Worm (Caenorhabditis elegans) whole organism, young adult: ENCODE data around the gene C17C3.15.
A peak's percentile ranks its signal among the peaks of the same experiment; 100 is the strongest.

Experiments
- B0035.1 ChIP-seq: sonication (generic microtip); optimal IDR thresholded peaks from 2 replicates; lab custom pipeline; 2016; ENCODE audit warnings: missing genetic modification characterization, mild to moderate bottlenecking, missing compliant biosample characterization, missing genotype, missing genetic modification reagents
- B0261.1 ChIP-seq: sonication (generic microtip); optimal IDR thresholded peaks from 2 replicates; lab custom pipeline; 2016; ENCODE audit warnings: mild to moderate bottlenecking, missing genetic modification characterization, moderate library complexity, missing compliant biosample characterization
- F22D6.2 ChIP-seq: sonication (generic microtip); optimal IDR thresholded peaks from 2 replicates; lab custom pipeline; 2016; ENCODE audit warnings: mild to moderate bottlenecking, missing genetic modification characterization, missing compliant biosample characterization
- F33H1.4 ChIP-seq: fragments of 200-800 bp; sonication (Bioruptor generic); IDR thresholded peaks from 2 replicates; pipeline ENCODE4 v1.3.6; 2022; ENCODE audit warnings: missing genetic modification reagents, missing genetic modification characterization, missing compliant biosample characterization
- F39B2.1 ChIP-seq: fragments of 200-800 bp; sonication (Bioruptor generic); IDR thresholded peaks from 2 replicates; pipeline ENCODE4 v1.3.6; 2022; ENCODE audit warnings: missing genetic modification reagents, missing genetic modification characterization, missing compliant biosample characterization
- T07F8.4 ChIP-seq: sonication (generic microtip); optimal IDR thresholded peaks from 2 replicates; lab custom pipeline; 2016; ENCODE audit warnings: mild to moderate bottlenecking, missing genetic modification characterization, moderate library complexity, missing compliant biosample characterization
- Y53F4B.3 ChIP-seq: fragments of 200-800 bp; sonication (Bioruptor generic); IDR thresholded peaks from 2 replicates; pipeline ENCODE4 v1.3.6; 2022; ENCODE audit warnings: missing genetic modification reagents, missing genetic modification characterization, missing compliant biosample characterization
- Y95B8A.8 ChIP-seq: fragments of 200-800 bp; sonication (Bioruptor generic); IDR thresholded peaks from 2 replicates; pipeline ENCODE4 v1.3.6; 2022; ENCODE audit warnings: missing genetic modification reagents, missing genetic modification characterization, missing compliant biosample characterization
- ZK185.1 ChIP-seq: sonication (generic microtip); optimal IDR thresholded peaks from 2 replicates; lab custom pipeline; 2016; ENCODE audit warnings: mild to moderate bottlenecking, missing genetic modification characterization, missing compliant biosample characterization; ENCODE audit not compliant: poor library complexity, severe bottlenecking
- ama-1 ChIP-seq, 3 experiments: fragments of 150-350 bp in 1 of 3; sonication (generic microtip) in 2 of 3; optimal IDR thresholded peaks; 2 replicates each; lab custom pipeline; 2014 to 2018; ENCODE audit warnings: missing biosample characterization in 2 of 3, missing genetic modification characterization in 2 of 3, missing genetic modification reagents in 2 of 3
- attf-6 ChIP-seq: fragments of 200-800 bp; sonication (Bioruptor generic); IDR thresholded peaks from 2 replicates; pipeline ENCODE4 v1.3.6; 2022; ENCODE audit warnings: missing genetic modification reagents, missing genetic modification characterization, missing compliant biosample characterization
- bed-1 ChIP-seq: fragments of 200-800 bp; sonication (Bioruptor generic); IDR thresholded peaks from 2 replicates; pipeline ENCODE4 v1.3.6; 2022; ENCODE audit warnings: missing genetic modification reagents, missing genetic modification characterization, missing compliant biosample characterization
- ccch-3 ChIP-seq: fragments of 200-800 bp; sonication (Bioruptor generic); optimal IDR thresholded peaks from 2 replicates; lab custom pipeline; 2018; ENCODE audit warnings: mild to moderate bottlenecking, missing genetic modification characterization, missing compliant biosample characterization
- ceh-91 ChIP-seq: fragments of 200-800 bp; sonication (Bioruptor generic); IDR thresholded peaks from 2 replicates; pipeline ENCODE4 v1.3.6; 2022; ENCODE audit warnings: missing genetic modification reagents, missing genetic modification characterization, missing compliant biosample characterization
- chd-7 ChIP-seq: sonication (generic microtip); optimal IDR thresholded peaks from 2 replicates; lab custom pipeline; 2016; ENCODE audit warnings: mild to moderate bottlenecking, missing genetic modification characterization, moderate library complexity, missing compliant biosample characterization
- dox-1 ChIP-seq: fragments of 200-800 bp; sonication (Bioruptor generic); IDR thresholded peaks from 2 replicates; pipeline ENCODE4 v1.3.6; 2022; ENCODE audit warnings: missing genetic modification reagents, missing genetic modification characterization, missing compliant biosample characterization
- dpff-1 ChIP-seq: sonication (generic microtip); optimal IDR thresholded peaks from 2 replicates; lab custom pipeline; 2017; ENCODE audit warnings: mild to moderate bottlenecking, missing genetic modification characterization, missing compliant biosample characterization
- efl-1 ChIP-seq: fragments of 150-350 bp; optimal IDR thresholded peaks from 2 replicates; lab custom pipeline; 2014; ENCODE audit warnings: missing biosample characterization, missing genetic modification reagents, missing genetic modification characterization
- egl-44 ChIP-seq: fragments of 200-800 bp; sonication (Bioruptor generic); IDR thresholded peaks from 2 replicates; pipeline ENCODE4 v1.3.6; 2022; ENCODE audit warnings: missing genetic modification reagents, missing genetic modification characterization, missing compliant biosample characterization
- egrh-3 ChIP-seq: fragments of 200-800 bp; sonication (Bioruptor generic); IDR thresholded peaks from 2 replicates; pipeline ENCODE4 v1.3.6; 2022; ENCODE audit warnings: missing genetic modification reagents, missing genetic modification characterization, missing compliant biosample characterization
- fkh-3 ChIP-seq: sonication (generic microtip); optimal IDR thresholded peaks from 2 replicates; lab custom pipeline; 2016; ENCODE audit warnings: mild to moderate bottlenecking, missing genetic modification characterization, missing compliant biosample characterization
- him-1 ChIP-seq: sonication (generic microtip); optimal IDR thresholded peaks from 2 replicates; lab custom pipeline; 2016; ENCODE audit warnings: missing genotype, missing genetic modification reagents, missing genetic modification characterization, missing compliant biosample characterization
- hlh-26 ChIP-seq: fragments of 200-800 bp; sonication (Bioruptor generic); conservative IDR thresholded peaks from 2 replicates; pipeline ENCODE4 v1.3.6; 2022; ENCODE audit warnings: missing genetic modification reagents, missing genetic modification characterization, missing compliant biosample characterization
- hmg-20 ChIP-seq: fragments of 200-800 bp; sonication (Bioruptor generic); IDR thresholded peaks from 2 replicates; pipeline ENCODE4 v1.3.6; 2022; ENCODE audit warnings: missing genetic modification reagents, missing genetic modification characterization, missing compliant biosample characterization
- hrde-1 ChIP-seq: sonication (generic microtip); optimal IDR thresholded peaks from 2 replicates; lab custom pipeline; 2016; ENCODE audit warnings: missing genetic modification characterization, mild to moderate bottlenecking, missing compliant biosample characterization, moderate library complexity, missing genotype, missing genetic modification reagents, borderline replicate concordance
- let-607 ChIP-seq, 2 experiments: fragments of 200-800 bp in 1 of 2; sonication (Bioruptor generic) in 1 of 2; sonication (generic microtip) in 1 of 2; optimal IDR thresholded peaks; 2 replicates each; lab custom pipeline; 2016 to 2018; ENCODE audit warnings: mild to moderate bottlenecking in 2 of 2, missing compliant biosample characterization in 2 of 2, missing genetic modification characterization in 2 of 2, moderate library complexity in 2 of 2, missing genotype in 1 of 2
- lin-26 ChIP-seq: fragments of 200-800 bp; sonication (Bioruptor generic); IDR thresholded peaks from 2 replicates; pipeline ENCODE4 v1.3.6; 2022; ENCODE audit warnings: missing genetic modification reagents, missing genetic modification characterization, missing compliant biosample characterization
- mcd-1 ChIP-seq: fragments of 200-800 bp; sonication (Bioruptor generic); IDR thresholded peaks from 2 replicates; pipeline ENCODE4 v1.3.6; 2022; ENCODE audit warnings: missing genetic modification reagents, missing genetic modification characterization, missing compliant biosample characterization
- mxl-1 ChIP-seq: sonication (generic microtip); optimal IDR thresholded peaks from 2 replicates; lab custom pipeline; 2016; ENCODE audit warnings: missing genetic modification characterization, missing compliant biosample characterization
- nhr-120 ChIP-seq: fragments of 200-800 bp; sonication (Bioruptor generic); IDR thresholded peaks from 2 replicates; pipeline ENCODE4 v1.3.6; 2022; ENCODE audit warnings: missing genetic modification characterization, missing compliant biosample characterization
- rcor-1 ChIP-seq: fragments of 200-800 bp; sonication (Bioruptor generic); IDR thresholded peaks from 2 replicates; pipeline ENCODE4 v1.3.6; 2022; ENCODE audit warnings: missing genetic modification reagents, missing genetic modification characterization, missing compliant biosample characterization
- rec-8 ChIP-seq, 2 experiments: sonication (generic microtip); optimal IDR thresholded peaks; 2 replicates each; lab custom pipeline; 2016; ENCODE audit warnings: mild to moderate bottlenecking in 2 of 2, missing genetic modification characterization in 2 of 2, missing genetic modification reagents in 2 of 2, missing genotype in 2 of 2, missing biosample characterization in 1 of 2, missing compliant biosample characterization in 1 of 2, moderate library complexity in 1 of 2
- rpc-1 ChIP-seq, 2 experiments: fragments of 150-350 bp in 1 of 2; sonication (generic microtip) in 1 of 2; optimal IDR thresholded peaks; 2 replicates each; lab custom pipeline; 2014 to 2018; ENCODE audit warnings: missing biosample characterization in 1 of 2, missing genetic modification characterization in 1 of 2, missing genetic modification reagents in 1 of 2, missing genotype in 1 of 2
- sdz-38 ChIP-seq: sonication (generic microtip); optimal IDR thresholded peaks from 2 replicates; lab custom pipeline; 2016; ENCODE audit warnings: missing genotype, missing genetic modification characterization, missing compliant biosample characterization
- snpc-1.1 ChIP-seq: sonication (generic microtip); optimal IDR thresholded peaks from 2 replicates; lab custom pipeline; 2017; ENCODE audit warnings: missing genetic modification characterization, mild to moderate bottlenecking, missing compliant biosample characterization, antibody characterized with exemption, moderate library complexity, missing genotype, missing genetic modification reagents; ENCODE audit not compliant: insufficient read depth
- snpc-3.4 ChIP-seq: sonication (generic microtip); optimal IDR thresholded peaks from 2 replicates; lab custom pipeline; 2017; ENCODE audit warnings: missing genetic modification characterization, mild to moderate bottlenecking, missing compliant biosample characterization, antibody characterized with exemption, moderate library complexity, missing genotype, missing genetic modification reagents
- snpc-4 ChIP-seq, 5 experiments: fragments of 150-350 bp in 1 of 5; sonication (generic microtip) in 4 of 5; optimal IDR thresholded peaks; 2 replicates each; lab custom pipeline; 2014 to 2018; ENCODE audit warnings: missing genetic modification characterization in 5 of 5, missing biosample characterization in 3 of 5, antibody characterized with exemption in 2 of 5, mild to moderate bottlenecking in 2 of 5, missing compliant biosample characterization in 2 of 5, missing genotype in 2 of 5, moderate library complexity in 2 of 5, missing genetic modification reagents in 1 of 5
- somi-1 ChIP-seq: fragments of 200-800 bp; sonication (Bioruptor generic); optimal IDR thresholded peaks from 2 replicates; lab custom pipeline; 2018; ENCODE audit warnings: mild to moderate bottlenecking, missing genetic modification characterization, missing compliant biosample characterization
- sptf-2 ChIP-seq: fragments of 200-800 bp; sonication (Bioruptor generic); optimal IDR thresholded peaks from 2 replicates; lab custom pipeline; 2018; ENCODE audit warnings: mild to moderate bottlenecking, missing genetic modification characterization, missing compliant biosample characterization
- zfh-2 ChIP-seq: fragments of 200-800 bp; sonication (Bioruptor generic); conservative IDR thresholded peaks from 2 replicates; pipeline ENCODE4 v1.3.6; 2022; ENCODE audit warnings: missing genetic modification reagents, missing genetic modification characterization, missing compliant biosample characterization
- ztf-28 ChIP-seq: fragments of 200-800 bp; sonication (Bioruptor generic); IDR thresholded peaks from 2 replicates; pipeline ENCODE4 v1.3.6; 2022; ENCODE audit warnings: missing genetic modification reagents, missing genetic modification characterization, missing compliant biosample characterization

C17C3.15 gene

DNA sequence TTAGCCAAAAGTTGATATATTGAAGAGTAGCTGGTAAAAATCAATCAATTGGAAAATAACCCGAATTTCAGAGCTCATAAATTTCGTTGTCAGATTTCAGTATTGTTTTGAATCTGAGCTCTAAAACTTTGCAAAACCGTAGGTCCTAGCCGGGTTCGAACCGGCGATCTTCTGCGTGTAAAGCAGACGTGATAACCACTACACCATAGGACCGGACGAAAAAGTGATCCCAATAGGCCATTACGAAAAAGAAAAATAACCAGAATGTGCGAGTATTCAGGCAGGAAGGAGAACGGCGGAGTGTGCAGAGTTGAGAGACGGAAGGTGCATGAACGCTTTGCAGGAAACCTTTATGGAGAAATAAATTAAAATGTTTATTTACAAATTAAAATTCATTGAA is 6.6 kb downstream of the C17C3.15 start (continued):
- TF ChIP-seq lin-26 (GFP tag; lab: Robert Waterston, UW) (peak; percentile 86), snpc-1.1 (tag; lab: Kevin White, UChicago) (no peak), F22D6.2 (tag; lab: Kevin White, UChicago) (no peak), sdz-38 (tag; lab: Kevin White, UChicago) (no peak), ztf-28 (GFP tag; lab: Robert Waterston, UW) (no peak), mcd-1 (GFP tag; lab: Robert Waterston, UW) (0 out of 2 replicates have a peak, but pooled peaks have one; percentile 46), F39B2.1 (GFP tag; lab: Robert Waterston, UW) (no peak), B0261.1 (tag; lab: Kevin White, UChicago) (peak; percentile 90), hmg-20 (GFP tag; lab: Robert Waterston, UW) (no peak), Y53F4B.3 (GFP tag; lab: Robert Waterston, UW) (0 out of 2 replicates have a peak, but pooled peaks have one; percentile 30), hrde-1 (tag; lab: Kevin White, UChicago) (no peak), mxl-1 (tag; lab: Kevin White, UChicago) (peak; percentile 41), ZK185.1 (tag; lab: Kevin White, UChicago) (peak; percentile 51), somi-1 (GFP tag; lab: Kevin White, UChicago) (no peak), ccch-3 (GFP tag; lab: Kevin White, UChicago) (no peak), dox-1 (peak; percentile 71), egl-44 (no peak), snpc-3.4 (tag; lab: Kevin White, UChicago) (peak; percentile 22), fkh-3 (no peak), let-607 (tag; optimal IDR thresholded peaks at IDR 0.05; lab: Kevin White, UChicago) (peak; percentile 17 to 31), rcor-1 (GFP tag; lab: Robert Waterston, UW) (no peak), dpff-1 (tag; lab: Kevin White, UChicago) (no peak), ceh-91 (GFP tag; lab: Robert Waterston, UW) (no peak), snpc-4 (GFP tag; optimal IDR thresholded peaks at IDR 0.05; lab: Kevin White, UChicago) (peak; percentile 54), snpc-4 (tag; optimal IDR thresholded peaks at IDR 0.05; lab: Kevin White, UChicago) (peak; percentile 25 to 86 (median 70)), ama-1 (optimal IDR thresholded peaks at IDR 0.05; lab: Kevin White, UChicago) (no peak), ama-1 (GFP tag; optimal IDR thresholded peaks at IDR 0.05; lab: Kevin White, UChicago) (peak; percentile 9 to 73), F33H1.4 (GFP tag; lab: Robert Waterston, UW) (peak; percentile 27; the same call in 1 of the 2 replicates), sptf-2 (no peak)

DNA sequence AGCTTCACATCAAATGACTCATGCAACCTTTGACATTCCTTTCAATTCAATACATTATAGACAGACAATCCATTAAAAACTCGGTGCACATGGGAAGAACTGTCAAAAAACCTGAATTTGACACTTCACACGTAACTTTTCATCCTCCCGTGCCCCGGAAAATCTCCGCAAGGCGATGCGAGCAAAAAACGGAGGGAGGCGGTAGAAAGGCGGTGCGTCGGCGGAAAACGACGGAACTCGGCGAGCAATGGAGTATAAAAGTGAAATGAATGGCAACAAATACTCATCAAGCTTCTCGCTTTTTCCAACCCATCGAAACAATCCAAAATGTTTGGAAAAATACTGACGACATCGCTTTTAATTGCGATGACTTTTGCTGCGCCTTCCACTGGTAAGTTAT is 7.6 kb downstream of the C17C3.15 start, which contains the start of gene T25E4.1:
Gene T25E4.1 (plus strand): TSS at position 301 of the 400 bp plus-strand sequence.
- TF ChIP-seq zfh-2 = no peak
- TF ChIP-seq chd-7 (tag; lab: Kevin White, UChicago) = no peak
- no peak for TF ChIP-seq Y95B8A.8
- no peak for TF ChIP-seq rec-8 (tag; optimal IDR thresholded peaks at IDR 0.05; lab: Kevin White, UChicago)
- TF ChIP-seq efl-1 (GFP tag; lab: Kevin White, UChicago) = no peak
- no peak for TF ChIP-seq lin-26 (GFP tag; lab: Robert Waterston, UW)
- no peak for TF ChIP-seq dpff-1 (tag; lab: Kevin White, UChicago)
- TF ChIP-seq bed-1 = no peak
- TF ChIP-seq him-1 (tag; lab: Kevin White, UChicago) = no peak

- no peak for TF ChIP-seq T07F8.4 (tag; lab: Kevin White, UChicago)
- TF ChIP-seq zfh-2 = peak; percentile 74; the same call in 1 of the 2 replicates
- no peak for TF ChIP-seq B0035.1 (tag; lab: Kevin White, UChicago)
- TF ChIP-seq egrh-3 (GFP tag; lab: Robert Waterston, UW) = peak; percentile 76
- TF ChIP-seq hlh-26 (GFP tag; lab: Robert Waterston, UW) = no peak
- TF ChIP-seq rpc-1 (optimal IDR thresholded peaks at IDR 0.05; lab: Kevin White, UChicago) = no peak
- TF ChIP-seq rpc-1 (tag; optimal IDR thresholded peaks at IDR 0.05; lab: Kevin White, UChicago) = no peak
- TF ChIP-seq somi-1 (GFP tag; lab: Kevin White, UChicago) = no peak
- no peak for TF ChIP-seq attf-6
- no peak for TF ChIP-seq nhr-120 (GFP tag; lab: Robert Waterston, UW)
- no peak for TF ChIP-seq F22D6.2 (tag; lab: Kevin White, UChicago)
These were observed 8.3 kb downstream of the C17C3.15 start for ce11 chrII:5578714-5579113.
